Comparison of ENCODE assay signal across 1 fruit fly cellular context in the genomic region with DNA sequence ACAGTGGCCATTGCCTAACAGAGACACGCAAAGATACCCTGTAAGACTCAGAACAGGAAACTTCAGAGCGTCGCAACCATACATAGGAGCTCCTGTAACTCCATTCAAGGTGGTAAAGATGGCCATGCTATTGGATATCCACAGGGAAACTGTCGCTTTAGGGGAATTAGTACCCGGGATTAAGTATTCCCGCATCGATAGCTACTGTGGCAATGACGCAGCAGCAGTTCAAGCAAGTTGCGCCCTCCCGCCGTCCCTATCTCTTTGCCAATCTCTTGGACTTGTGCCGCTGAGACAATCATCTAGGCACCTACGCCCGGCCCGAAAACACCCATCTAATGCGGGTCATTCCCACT.
A peak's percentile ranks its signal among the peaks of the same experiment; 100 is the strongest.
TF ChIP-seq lines count a peak whose summit lies in the region.

No protein-coding gene starts in this region.

TF ChIP-seq in whole organism, embryonic, 481 proteins besides CTCF, POLR2A, EP300 and RAD21 (continued from another document and continues in another):
- peak; percentile 15 for TF ChIP-seq Xbp1 (GFP tag; optimal IDR thresholded peaks at IDR 0.05; lab: Kevin White, UChicago)
- TF ChIP-seq salm (tag; optimal IDR thresholded peaks at IDR 0.05; lab: Kevin White, UChicago), result peak; percentile 35
- TF ChIP-seq prd (optimal IDR thresholded peaks at IDR 0.05; lab: Kevin White, UChicago), result no peak
- TF ChIP-seq prd (GFP tag; IDR thresholded peaks at IDR 0.05; lab: Robert Waterston, UW), result peak; percentile 72
- TF ChIP-seq sd (tag; optimal IDR thresholded peaks at IDR 0.05; lab: Kevin White, UChicago), result peak; percentile 97
- TF ChIP-seq row (GFP tag; IDR thresholded peaks at IDR 0.05; lab: Robert Waterston, UW), result peak; percentile 92
- TF ChIP-seq CG9876 (GFP tag; optimal IDR thresholded peaks at IDR 0.05; lab: Kevin White, UChicago), result peak; percentile 16
- TF ChIP-seq MESR4 (GFP tag; optimal IDR thresholded peaks at IDR 0.05; lab: Kevin White, UChicago), result no peak
- peak; percentile 41 for TF ChIP-seq Oli (tag; optimal IDR thresholded peaks at IDR 0.05; lab: Kevin White, UChicago)
- no peak for TF ChIP-seq hkb (optimal IDR thresholded peaks at IDR 0.05; lab: Kevin White, UChicago)
- peak; percentile 72 for TF ChIP-seq hkb (GFP tag; IDR thresholded peaks at IDR 0.05; lab: Robert Waterston, UW)
- no peak for TF ChIP-seq da (GFP tag; optimal IDR thresholded peaks at IDR 0.05; lab: Kevin White, UChicago)
- TF ChIP-seq CG31441 (GFP tag; IDR thresholded peaks at IDR 0.05; lab: Robert Waterston, UW), result peak; percentile 44; the same call in 1 of the 2 replicates
- peak; percentile 75 for TF ChIP-seq CG14441 (GFP tag; IDR thresholded peaks at IDR 0.05; lab: Robert Waterston, UW)
- no peak for TF ChIP-seq jing (GFP tag; optimal IDR thresholded peaks at IDR 0.05; lab: Kevin White, UChicago)
- TF ChIP-seq ems (GFP tag; optimal IDR thresholded peaks at IDR 0.05; lab: Kevin White, UChicago), result no peak
- peak; percentile 33 for TF ChIP-seq CG34376 (GFP tag; optimal IDR thresholded peaks at IDR 0.05; lab: Kevin White, UChicago)
- TF ChIP-seq slbo (GFP tag; IDR thresholded peaks at IDR 0.05; lab: Robert Waterston, UW), result peak; percentile 76
- TF ChIP-seq grau (tag; optimal IDR thresholded peaks at IDR 0.05; lab: Kevin White, UChicago), result peak; percentile 96
- TF ChIP-seq B-H1 (GFP tag; IDR thresholded peaks at IDR 0.05; lab: Robert Waterston, UW), result peak; percentile 47; the same call in 2 of the 3 replicates
- TF ChIP-seq CG13287 (GFP tag; IDR thresholded peaks at IDR 0.05; lab: Robert Waterston, UW; ENCODE audit: partially characterized antibody), result 0 out of 2 replicates have a peak, but pooled peaks have one; percentile 3
- TF ChIP-seq CG6272 (GFP tag; IDR thresholded peaks at IDR 0.05; lab: Robert Waterston, UW), result peak; percentile 39; the same call in 1 of the 2 replicates
- no peak for TF ChIP-seq CG10565 (GFP tag; optimal IDR thresholded peaks at IDR 0.05; lab: Kevin White, UChicago)
- TF ChIP-seq CG6175 (GFP tag; IDR thresholded peaks at IDR 0.05; lab: Robert Waterston, UW), result no peak
- TF ChIP-seq dpn (GFP tag; optimal IDR thresholded peaks at IDR 0.05; lab: Kevin White, UChicago), result peak; percentile 61 to 74
- no peak for TF ChIP-seq bigmax (GFP tag; optimal IDR thresholded peaks at IDR 0.05; lab: Kevin White, UChicago)
- TF ChIP-seq lilli (GFP tag; optimal IDR thresholded peaks at IDR 0.05; lab: Kevin White, UChicago), result peak; percentile 58
- TF ChIP-seq CG4424 (GFP tag; optimal IDR thresholded peaks at IDR 0.05; lab: Kevin White, UChicago), result no peak
- TF ChIP-seq ham (GFP tag; IDR thresholded peaks at IDR 0.05; lab: Robert Waterston, UW), result no peak; the same call in 1 of the 2 replicates
- TF ChIP-seq Doc2 (GFP tag; IDR thresholded peaks at IDR 0.05; lab: Robert Waterston, UW), result peak; percentile 14; the same call in 1 of the 2 replicates
- TF ChIP-seq trh (GFP tag; optimal IDR thresholded peaks at IDR 0.05; lab: Kevin White, UChicago), result no peak
- TF ChIP-seq Antp (GFP tag; optimal IDR thresholded peaks at IDR 0.05; lab: Kevin White, UChicago), result peak; percentile 81
- no peak for TF ChIP-seq sima (GFP tag; optimal IDR thresholded peaks at IDR 0.05; lab: Kevin White, UChicago)
- peak; percentile 14 for TF ChIP-seq CG1602 (GFP tag; optimal IDR thresholded peaks at IDR 0.05; lab: Kevin White, UChicago)
- TF ChIP-seq ase (GFP tag; IDR thresholded peaks at IDR 0.05; lab: Robert Waterston, UW), result peak; percentile 71
- peak; percentile 77 for TF ChIP-seq Aef1 (GFP tag; IDR thresholded peaks at IDR 0.05; lab: Robert Waterston, UW)
- TF ChIP-seq CG8478 (optimal IDR thresholded peaks at IDR 0.05; lab: Kevin White, UChicago), result no peak
- peak in 1 of 2 experiments; percentile 60 for TF ChIP-seq Hr51 (GFP tag; optimal IDR thresholded peaks at IDR 0.05; lab: Kevin White, UChicago)
- no peak for TF ChIP-seq pfk (GFP tag; optimal IDR thresholded peaks at IDR 0.05; lab: Kevin White, UChicago)
- TF ChIP-seq amos (GFP tag; IDR thresholded peaks at IDR 0.05; lab: Robert Waterston, UW; ENCODE audit: partially characterized antibody), result no peak
- TF ChIP-seq Lim3 (GFP tag; IDR thresholded peaks at IDR 0.05; lab: Robert Waterston, UW), result no peak
- peak; percentile 42 for TF ChIP-seq CG7987 (GFP tag; optimal IDR thresholded peaks at IDR 0.05; lab: Kevin White, UChicago)
- TF ChIP-seq gsb (GFP tag; IDR thresholded peaks at IDR 0.05; lab: Robert Waterston, UW), result peak; percentile 50; the same call in 1 of the 2 replicates
- TF ChIP-seq CG6813 (GFP tag; optimal IDR thresholded peaks at IDR 0.05; lab: Kevin White, UChicago), result no peak
- peak; percentile 9 for TF ChIP-seq CG12104 (GFP tag; optimal IDR thresholded peaks at IDR 0.05; lab: Kevin White, UChicago)
- TF ChIP-seq CG15011 (GFP tag; optimal IDR thresholded peaks at IDR 0.05; lab: Kevin White, UChicago), result no peak
- peak; percentile 43; the same call in 1 of the 2 replicates for TF ChIP-seq CG10366 (GFP tag; IDR thresholded peaks at IDR 0.05; lab: Robert Waterston, UW)
- TF ChIP-seq CG9609 (GFP tag; optimal IDR thresholded peaks at IDR 0.05; lab: Kevin White, UChicago), result peak; percentile 23
- TF ChIP-seq fu2 (GFP tag; optimal IDR thresholded peaks at IDR 0.05; lab: Kevin White, UChicago), result peak; percentile 21
- no peak for TF ChIP-seq CG4360 (GFP tag; IDR thresholded peaks at IDR 0.05; lab: Robert Waterston, UW)
- TF ChIP-seq Neu2 (GFP tag; optimal IDR thresholded peaks at IDR 0.05; lab: Kevin White, UChicago; ENCODE audit: borderline replicate concordance), result no peak
- peak; percentile 20 for TF ChIP-seq Ravus (GFP tag; IDR thresholded peaks at IDR 0.05; lab: Robert Waterston, UW)
- 0 out of 2 replicates have a peak, but pooled peaks have one; percentile 23 for TF ChIP-seq dimm (GFP tag; IDR thresholded peaks at IDR 0.05; lab: Robert Waterston, UW)
- TF ChIP-seq Adf1 (GFP tag; IDR thresholded peaks at IDR 0.05; lab: Robert Waterston, UW), result no peak
- peak; percentile 39 for TF ChIP-seq CG12391 (tag; optimal IDR thresholded peaks at IDR 0.05; lab: Kevin White, UChicago)
- peak; percentile 64 for TF ChIP-seq CG9817 (tag; optimal IDR thresholded peaks at IDR 0.05; lab: Kevin White, UChicago)
- peak; percentile 65; the same call in 1 of the 3 replicates for TF ChIP-seq CG11456 (GFP tag; IDR thresholded peaks at IDR 0.05; lab: Robert Waterston, UW)
- no peak for TF ChIP-seq hb (GFP tag; IDR thresholded peaks at IDR 0.05; lab: Robert Waterston, UW; ENCODE audit: partially characterized antibody)
- no peak for TF ChIP-seq hth (optimal IDR thresholded peaks at IDR 0.05; lab: Kevin White, UChicago)
- peak; percentile 80 for TF ChIP-seq Drgx (GFP tag; IDR thresholded peaks at IDR 0.05; lab: Robert Waterston, UW)
- TF ChIP-seq mam (GFP tag; optimal IDR thresholded peaks at IDR 0.05; lab: Kevin White, UChicago), result peak; percentile 74
- TF ChIP-seq BEAF-32 (GFP tag; optimal IDR thresholded peaks at IDR 0.05; lab: Kevin White, UChicago), result no peak
- peak; percentile 44 for TF ChIP-seq CG3995 (GFP tag; optimal IDR thresholded peaks at IDR 0.05; lab: Kevin White, UChicago)
- peak; percentile 56 for TF ChIP-seq CG16863 (GFP tag; optimal IDR thresholded peaks at IDR 0.05; lab: Kevin White, UChicago)
- peak; percentile 49; the same call in 1 of the 2 replicates for TF ChIP-seq Rx (GFP tag; IDR thresholded peaks at IDR 0.05; lab: Robert Waterston, UW)
- peak; percentile 43 for TF ChIP-seq E2f2 (GFP tag; IDR thresholded peaks at IDR 0.05; lab: Robert Waterston, UW)
- no peak for TF ChIP-seq Awh (GFP tag; IDR thresholded peaks at IDR 0.05; lab: Robert Waterston, UW)
- peak; percentile 31; the same call in 1 of the 2 replicates for TF ChIP-seq CG14667 (GFP tag; IDR thresholded peaks at IDR 0.05; lab: Robert Waterston, UW)
- no peak for TF ChIP-seq chinmo (GFP tag; IDR thresholded peaks at IDR 0.05; lab: Robert Waterston, UW; ENCODE audit: partially characterized antibody)
- TF ChIP-seq Fer3 (tag; optimal IDR thresholded peaks at IDR 0.05; lab: Kevin White, UChicago), result peak; percentile 58
- no peak for TF ChIP-seq CG14050 (GFP tag; IDR thresholded peaks at IDR 0.05; lab: Robert Waterston, UW)
- TF ChIP-seq lola (GFP tag; optimal IDR thresholded peaks at IDR 0.05; lab: Kevin White, UChicago), result peak in 1 of 3 experiments; percentile 5
- peak; percentile 78 for TF ChIP-seq CG7372 (GFP tag; IDR thresholded peaks at IDR 0.05; lab: Robert Waterston, UW)
- peak; percentile 11 for TF ChIP-seq Hr3 (GFP tag; optimal IDR thresholded peaks at IDR 0.05; lab: Kevin White, UChicago)
- TF ChIP-seq HLH3B (GFP tag; IDR thresholded peaks at IDR 0.05; lab: Robert Waterston, UW), result peak; percentile 71
- TF ChIP-seq CG4617 (GFP tag; optimal IDR thresholded peaks at IDR 0.05; lab: Kevin White, UChicago; ENCODE audit: borderline replicate concordance), result no peak
- peak; percentile 72 for TF ChIP-seq caup (GFP tag; optimal IDR thresholded peaks at IDR 0.05; lab: Kevin White, UChicago; ENCODE audit: severe bottlenecking)
- peak; percentile 33 for TF ChIP-seq Camta (GFP tag; optimal IDR thresholded peaks at IDR 0.05; lab: Kevin White, UChicago)
- peak; percentile 12 for TF ChIP-seq CG10654 (GFP tag; optimal IDR thresholded peaks at IDR 0.05; lab: Kevin White, UChicago)
- TF ChIP-seq CG12071 (GFP tag; optimal IDR thresholded peaks at IDR 0.05; lab: Kevin White, UChicago), result peak; percentile 57
- TF ChIP-seq CG2712 (tag; optimal IDR thresholded peaks at IDR 0.05; lab: Kevin White, UChicago), result peak; percentile 48
- TF ChIP-seq CG15269 (tag; optimal IDR thresholded peaks at IDR 0.05; lab: Kevin White, UChicago), result peak; percentile 72
- peak; percentile 55 for TF ChIP-seq unpg (GFP tag; optimal IDR thresholded peaks at IDR 0.05; lab: Kevin White, UChicago)
- TF ChIP-seq wek (GFP tag; optimal IDR thresholded peaks at IDR 0.05; lab: Kevin White, UChicago), result peak; percentile 9
- TF ChIP-seq sug (tag; optimal IDR thresholded peaks at IDR 0.05; lab: Kevin White, UChicago), result peak; percentile 66
- TF ChIP-seq CG8388 (GFP tag; optimal IDR thresholded peaks at IDR 0.05; lab: Kevin White, UChicago), result peak; percentile 30
- TF ChIP-seq CG8089 (GFP tag; optimal IDR thresholded peaks at IDR 0.05; lab: Kevin White, UChicago), result peak; percentile 25
- TF ChIP-seq lbe (GFP tag; optimal IDR thresholded peaks at IDR 0.05; lab: Kevin White, UChicago), result no peak
- TF ChIP-seq pum (GFP tag; optimal IDR thresholded peaks at IDR 0.05; lab: Kevin White, UChicago), result peak; percentile 41
- TF ChIP-seq stwl (tag; optimal IDR thresholded peaks at IDR 0.05; lab: Kevin White, UChicago), result no peak
- TF ChIP-seq Nf-YB (GFP tag; optimal IDR thresholded peaks at IDR 0.05; lab: Kevin White, UChicago), result no peak
- TF ChIP-seq CG17328 (GFP tag; IDR thresholded peaks at IDR 0.05; lab: Robert Waterston, UW), result peak; percentile 55; the same call in 1 of the 2 replicates
- no peak for TF ChIP-seq CG33557 (GFP tag; optimal IDR thresholded peaks at IDR 0.05; lab: Kevin White, UChicago)
- TF ChIP-seq CG15696 (tag; optimal IDR thresholded peaks at IDR 0.05; lab: Kevin White, UChicago), result no peak
- peak; percentile 61 for TF ChIP-seq HHEX (GFP tag; optimal IDR thresholded peaks at IDR 0.05; lab: Kevin White, UChicago)
- TF ChIP-seq sr (GFP tag; IDR thresholded peaks at IDR 0.05; lab: Robert Waterston, UW), result 0 out of 3 replicates have a peak, but pooled peaks have one; percentile 24
- no peak for TF ChIP-seq CG14965 (GFP tag; optimal IDR thresholded peaks at IDR 0.05; lab: Kevin White, UChicago; ENCODE audit: borderline replicate concordance)
- TF ChIP-seq fd3F (GFP tag; optimal IDR thresholded peaks at IDR 0.05; lab: Kevin White, UChicago), result peak; percentile 55
- TF ChIP-seq CG8924 (tag; optimal IDR thresholded peaks at IDR 0.05; lab: Kevin White, UChicago), result peak; percentile 37
- TF ChIP-seq az2 (GFP tag; optimal IDR thresholded peaks at IDR 0.05; lab: Kevin White, UChicago), result peak; percentile 13
- no peak for TF ChIP-seq pan (optimal IDR thresholded peaks at IDR 0.05; lab: Kevin White, UChicago)
- peak in 1 of 2 experiments; percentile 74 for TF ChIP-seq pan (GFP tag; optimal IDR thresholded peaks at IDR 0.05 in 1 of 2, IDR thresholded peaks at IDR 0.05 in 1 of 2)
- no peak for TF ChIP-seq cg (GFP tag; optimal IDR thresholded peaks at IDR 0.05; lab: Kevin White, UChicago)
- TF ChIP-seq CG13123 (GFP tag; optimal IDR thresholded peaks at IDR 0.05; lab: Kevin White, UChicago), result no peak
- peak; percentile 23 for TF ChIP-seq schlank (tag; optimal IDR thresholded peaks at IDR 0.05; lab: Kevin White, UChicago)
- TF ChIP-seq disco-r (GFP tag; optimal IDR thresholded peaks at IDR 0.05; lab: Kevin White, UChicago), result no peak
- TF ChIP-seq CG6689 (GFP tag; IDR thresholded peaks at IDR 0.05; lab: Robert Waterston, UW), result peak; percentile 61
- no peak for TF ChIP-seq insv (GFP tag; optimal IDR thresholded peaks at IDR 0.05; lab: Kevin White, UChicago)
- peak; percentile 59 for TF ChIP-seq BtbVII (GFP tag; optimal IDR thresholded peaks at IDR 0.05; lab: Kevin White, UChicago)
- peak; percentile 68 for TF ChIP-seq al (GFP tag; IDR thresholded peaks at IDR 0.05; lab: Robert Waterston, UW)
- TF ChIP-seq CG7745 (tag; optimal IDR thresholded peaks at IDR 0.05; lab: Kevin White, UChicago), result no peak
- TF ChIP-seq CG10321 (GFP tag; IDR thresholded peaks at IDR 0.05; lab: Robert Waterston, UW), result no peak
- peak; percentile 41; the same call in 1 of the 2 replicates for TF ChIP-seq E2f1 (GFP tag; IDR thresholded peaks at IDR 0.05; lab: Robert Waterston, UW)
- TF ChIP-seq Dip2 (GFP tag; IDR thresholded peaks at IDR 0.05; lab: Robert Waterston, UW), result no peak
- TF ChIP-seq pzg (GFP tag; optimal IDR thresholded peaks at IDR 0.05; lab: Kevin White, UChicago), result no peak
- TF ChIP-seq CG1647 (GFP tag; optimal IDR thresholded peaks at IDR 0.05; lab: Kevin White, UChicago), result peak; percentile 28
- no peak for TF ChIP-seq inv (GFP tag; IDR thresholded peaks at IDR 0.05; lab: Robert Waterston, UW; ENCODE audit: partially characterized antibody)
- TF ChIP-seq CG8281 (tag; optimal IDR thresholded peaks at IDR 0.05; lab: Kevin White, UChicago), result peak; percentile 13
- peak; percentile 86 for TF ChIP-seq CG12769 (tag; optimal IDR thresholded peaks at IDR 0.05; lab: Kevin White, UChicago)
- 0 out of 3 replicates have a peak, but pooled peaks have one; percentile 44 for TF ChIP-seq CG3726 (GFP tag; IDR thresholded peaks at IDR 0.05; lab: Robert Waterston, UW)
- TF ChIP-seq CG15479 (GFP tag; optimal IDR thresholded peaks at IDR 0.05; lab: Kevin White, UChicago), result peak; percentile 53
- TF ChIP-seq Ets97D (GFP tag; optimal IDR thresholded peaks at IDR 0.05; lab: Kevin White, UChicago), result no peak
- TF ChIP-seq CG17361 (GFP tag; IDR thresholded peaks at IDR 0.05; lab: Robert Waterston, UW), result peak; percentile 55; the same call in 2 of the 3 replicates
- no peak for TF ChIP-seq CG14710 (tag; optimal IDR thresholded peaks at IDR 0.05; lab: Kevin White, UChicago)
- no peak for TF ChIP-seq CG17802 (tag; optimal IDR thresholded peaks at IDR 0.05; lab: Kevin White, UChicago)
